Worm (Caenorhabditis elegans) whole organism, L3 larva: Measurements from ENCODE around the gene B0250.18.

Experiments
- R02D3.7 ChIP-seq: fragments of 150-350 bp; optimal IDR thresholded peaks from 2 replicates; lab custom pipeline; 2014; ENCODE audit warnings: missing biosample characterization, missing genetic modification characterization
- aly-2 ChIP-seq: fragments of 150-350 bp; optimal IDR thresholded peaks from 2 replicates; lab custom pipeline; 2014; ENCODE audit warnings: missing biosample characterization, missing genetic modification characterization
- ceh-16 ChIP-seq: sonication (generic microtip); optimal IDR thresholded peaks from 2 replicates; lab custom pipeline; 2017; ENCODE audit warnings: missing biosample characterization, missing genetic modification characterization
- ceh-28 ChIP-seq: fragments of 150-350 bp; optimal IDR thresholded peaks from 2 replicates; lab custom pipeline; 2014; ENCODE audit warnings: missing biosample characterization, missing genetic modification reagents, missing genetic modification characterization
- ceh-82 ChIP-seq: fragments of 150-350 bp; optimal IDR thresholded peaks from 2 replicates; lab custom pipeline; 2014; ENCODE audit warnings: missing biosample characterization, missing genetic modification characterization
- ceh-9 ChIP-seq: sonication (generic microtip); optimal IDR thresholded peaks from 2 replicates; lab custom pipeline; 2018; ENCODE audit warnings: missing biosample characterization, missing genetic modification characterization
- daf-12 ChIP-seq: fragments of 150-350 bp; optimal IDR thresholded peaks from 2 replicates; lab custom pipeline; 2014; ENCODE audit warnings: missing biosample characterization, missing genetic modification reagents, missing genetic modification characterization
- egl-27 ChIP-seq: sonication (generic microtip); optimal IDR thresholded peaks from 4 replicates; lab custom pipeline; 2017; ENCODE audit warnings: missing biosample characterization, missing genetic modification reagents, missing genetic modification characterization
- egl-5 ChIP-seq: fragments of 150-350 bp; optimal IDR thresholded peaks from 2 replicates; lab custom pipeline; 2017; ENCODE audit warnings: missing biosample characterization, missing genetic modification reagents, missing genetic modification characterization, inconsistent platforms
- elt-1 ChIP-seq: fragments of 150-350 bp; optimal IDR thresholded peaks from 2 replicates; lab custom pipeline; 2014; ENCODE audit warnings: missing biosample characterization, missing genetic modification characterization
- elt-3 ChIP-seq, 3 experiments: fragments of 150-350 bp in 1 of 3; sonication (generic microtip) in 2 of 3; optimal IDR thresholded peaks; 2 replicates in 2 of 3; 4 replicates in 1 of 3; lab custom pipeline; 2014 to 2017; ENCODE audit warnings: missing biosample characterization in 3 of 3, missing genetic modification characterization in 3 of 3
- eor-1 ChIP-seq, 2 experiments: fragments of 150-350 bp; optimal IDR thresholded peaks; 2 replicates each; lab custom pipeline; 2014 to 2018; ENCODE audit warnings: missing biosample characterization in 2 of 2, missing genetic modification characterization in 2 of 2
- fkh-10 ChIP-seq: sonication (generic microtip); optimal IDR thresholded peaks from 2 replicates; lab custom pipeline; 2017; ENCODE audit warnings: missing biosample characterization, missing genetic modification reagents, missing genetic modification characterization
- fkh-2 ChIP-seq: fragments of 150-350 bp; optimal IDR thresholded peaks from 2 replicates; lab custom pipeline; 2014; ENCODE audit warnings: missing biosample characterization, missing genetic modification reagents, missing genetic modification characterization
- fos-1 ChIP-seq: fragments of 150-350 bp; optimal IDR thresholded peaks from 2 replicates; lab custom pipeline; 2014; ENCODE audit warnings: missing biosample characterization, missing genetic modification characterization
- hmg-11 ChIP-seq: sonication (generic microtip); optimal IDR thresholded peaks from 2 replicates; lab custom pipeline; 2016; ENCODE audit warnings: missing genetic modification characterization, missing compliant biosample characterization
- jun-1 ChIP-seq: fragments of 150-350 bp; optimal IDR thresholded peaks from 2 replicates; lab custom pipeline; 2014; ENCODE audit warnings: missing biosample characterization, missing genetic modification reagents, missing genetic modification characterization
- lin-15B ChIP-seq: fragments of 150-350 bp; optimal IDR thresholded peaks from 2 replicates; lab custom pipeline; 2014; ENCODE audit warnings: missing biosample characterization, missing genetic modification characterization
- lin-39 ChIP-seq: fragments of 150-350 bp; optimal IDR thresholded peaks from 2 replicates; lab custom pipeline; 2018; ENCODE audit warnings: missing biosample characterization, missing genetic modification reagents, missing genetic modification characterization
- lsy-12 ChIP-seq: sonication (generic microtip); optimal IDR thresholded peaks from 2 replicates; lab custom pipeline; 2016; ENCODE audit warnings: mild to moderate bottlenecking, missing genetic modification characterization, missing compliant biosample characterization
- mdl-1 ChIP-seq: fragments of 150-350 bp; optimal IDR thresholded peaks from 2 replicates; lab custom pipeline; 2014; ENCODE audit warnings: missing biosample characterization, missing genetic modification characterization
- mml-1 ChIP-seq: fragments of 150-350 bp; sonication (generic microtip); optimal IDR thresholded peaks from 3 replicates; lab custom pipeline; 2014; ENCODE audit warnings: missing biosample characterization, missing genetic modification characterization
- nfya-1 ChIP-seq: sonication (generic microtip); optimal IDR thresholded peaks from 2 replicates; lab custom pipeline; 2017; ENCODE audit warnings: missing genetic modification characterization, mild to moderate bottlenecking, missing compliant biosample characterization, antibody characterized with exemption, moderate library complexity; ENCODE audit not compliant: insufficient read depth
- nhr-11 ChIP-seq: fragments of 150-350 bp; optimal IDR thresholded peaks from 2 replicates; lab custom pipeline; 2014; ENCODE audit warnings: missing biosample characterization, missing genetic modification characterization
- nhr-12 ChIP-seq: fragments of 150-350 bp; optimal IDR thresholded peaks from 2 replicates; lab custom pipeline; 2014; ENCODE audit warnings: missing biosample characterization, missing genetic modification characterization
- nhr-23 ChIP-seq: fragments of 150-350 bp; optimal IDR thresholded peaks from 2 replicates; lab custom pipeline; 2014; ENCODE audit warnings: missing biosample characterization, missing genetic modification reagents, missing genetic modification characterization
- nhr-237 ChIP-seq: fragments of 150-350 bp; optimal IDR thresholded peaks from 2 replicates; lab custom pipeline; 2014; ENCODE audit warnings: missing biosample characterization, missing genetic modification characterization
- nhr-25 ChIP-seq: sonication (generic microtip); optimal IDR thresholded peaks from 2 replicates; lab custom pipeline; 2017; ENCODE audit warnings: missing biosample characterization, missing genetic modification characterization
- nhr-28 ChIP-seq: fragments of 150-350 bp; optimal IDR thresholded peaks from 2 replicates; lab custom pipeline; 2014; ENCODE audit warnings: missing biosample characterization, missing genetic modification characterization
- nhr-43 ChIP-seq: sonication (generic microtip); optimal IDR thresholded peaks from 2 replicates; lab custom pipeline; 2016; ENCODE audit warnings: mild to moderate bottlenecking, missing genetic modification characterization, missing compliant biosample characterization; ENCODE audit not compliant: poor library complexity, severe bottlenecking
- nhr-77 ChIP-seq: fragments of 150-350 bp; optimal IDR thresholded peaks from 2 replicates; lab custom pipeline; 2014; ENCODE audit warnings: missing biosample characterization, missing genetic modification characterization
- pqm-1 ChIP-seq: fragments of 150-350 bp; optimal IDR thresholded peaks from 2 replicates; lab custom pipeline; 2017; ENCODE audit warnings: missing biosample characterization, missing genetic modification characterization, inconsistent platforms
- sea-2 ChIP-seq: fragments of 150-350 bp; sonication (generic microtip); optimal IDR thresholded peaks from 4 replicates; lab custom pipeline; 2014; ENCODE audit warnings: missing biosample characterization, missing genetic modification reagents, missing genetic modification characterization
- skn-1 ChIP-seq: fragments of 150-350 bp; optimal IDR thresholded peaks from 2 replicates; lab custom pipeline; 2014; ENCODE audit warnings: missing biosample characterization, missing genetic modification characterization
- snpc-4 ChIP-seq: fragments of 150-350 bp; optimal IDR thresholded peaks from 2 replicates; lab custom pipeline; 2014; ENCODE audit warnings: missing biosample characterization, missing genetic modification characterization
- tbx-2 ChIP-seq: sonication (generic microtip); optimal IDR thresholded peaks from 2 replicates; lab custom pipeline; 2016; ENCODE audit warnings: mild to moderate bottlenecking, missing genetic modification characterization, missing compliant biosample characterization
- unc-39 ChIP-seq: sonication (generic microtip); optimal IDR thresholded peaks from 4 replicates; lab custom pipeline; 2017; ENCODE audit warnings: missing biosample characterization, missing genetic modification characterization
- unc-62 ChIP-seq: fragments of 150-350 bp; sonication (generic microtip); optimal IDR thresholded peaks from 4 replicates; lab custom pipeline; 2014; ENCODE audit warnings: missing biosample characterization, missing genetic modification reagents, missing genetic modification characterization
- ztf-11 ChIP-seq: fragments of 150-350 bp; optimal IDR thresholded peaks from 2 replicates; lab custom pipeline; 2014; ENCODE audit warnings: missing biosample characterization, missing genetic modification characterization

The B0250.18 gene

DNA sequence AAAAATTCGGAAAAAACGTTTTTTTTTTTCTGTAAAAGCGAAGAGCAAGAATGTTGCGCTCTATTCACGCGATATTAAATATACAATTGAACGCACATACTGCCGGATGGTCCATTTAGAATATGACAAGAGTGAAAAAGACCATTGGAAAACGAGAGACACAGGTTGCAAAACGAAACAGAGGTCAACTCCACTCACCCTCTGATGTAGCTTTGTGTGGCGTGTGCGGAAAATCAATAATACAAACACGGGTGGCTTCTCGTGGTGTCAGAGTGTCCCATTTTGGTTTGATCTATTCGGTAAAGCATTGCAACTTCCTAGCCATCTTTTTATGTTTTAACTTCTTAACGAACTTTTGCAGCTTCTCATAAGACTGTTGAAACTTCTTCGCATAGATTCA, 4.1 kb upstream of the B0250.18 start:
- TF ChIP-seq ztf-11 (tag; lab: Kevin White, UChicago) (no peak), snpc-4 (tag; lab: Kevin White, UChicago) (no peak)

DNA sequence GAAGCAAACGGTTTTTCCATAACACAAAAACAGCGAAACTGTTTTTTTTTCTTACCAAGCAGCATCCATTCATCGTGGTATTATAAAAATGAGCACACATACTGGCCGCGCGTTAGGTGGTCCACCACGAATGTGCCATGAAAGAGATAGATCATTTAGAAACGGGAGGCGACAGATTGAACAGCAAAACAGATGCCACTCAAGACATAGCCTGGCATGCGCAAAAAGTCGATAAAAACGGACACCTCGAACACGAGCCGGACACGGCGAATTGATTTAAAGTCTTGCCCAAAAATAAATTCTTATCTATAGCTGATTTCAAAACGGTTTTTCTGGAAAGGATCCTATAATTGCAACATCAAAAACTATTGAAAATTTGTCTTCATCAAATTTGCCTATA, 3.6 kb downstream of the B0250.18 start:
- TF ChIP-seq lin-39 (tag; lab: Kevin White, UChicago) (peak; percentile 14), egl-5 (tag; lab: Kevin White, UChicago) (no peak), hmg-11 (tag; lab: Kevin White, UChicago) (peak; percentile 39)

DNA sequence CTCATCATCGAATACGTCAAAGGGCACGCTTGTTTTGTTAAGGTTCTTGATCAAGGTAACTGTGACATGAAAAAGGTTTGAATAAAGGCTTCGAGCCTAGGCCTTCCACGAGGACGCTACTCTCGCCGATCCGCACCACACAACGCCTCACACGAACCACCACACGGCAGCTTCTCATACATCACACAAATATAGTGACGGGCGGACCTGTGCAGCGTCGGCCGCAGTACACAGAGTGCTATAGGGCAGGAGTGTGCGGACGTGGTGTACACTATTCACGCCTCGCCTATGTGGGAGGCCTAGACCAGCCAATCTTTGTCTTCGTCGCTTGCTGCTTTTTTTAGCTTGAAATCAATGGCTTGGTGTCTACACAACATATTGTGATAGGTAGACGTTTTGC, 5.1 kb downstream of the B0250.18 start:
- TF ChIP-seq fos-1 (tag; lab: Kevin White, UChicago) (no peak), egl-5 (tag; lab: Kevin White, UChicago) (no peak), mdl-1 (no peak), fkh-2 (no peak), aly-2 (tag; lab: Kevin White, UChicago) (no peak), elt-1 (tag; lab: Kevin White, UChicago) (no peak), daf-12 (tag; lab: Kevin White, UChicago) (no peak), fkh-10 (no peak), snpc-4 (tag; lab: Kevin White, UChicago) (peak; percentile 96), pqm-1 (tag; lab: Kevin White, UChicago) (no peak), egl-27 (tag; lab: Kevin White, UChicago) (no peak), nhr-77 (tag; lab: Kevin White, UChicago) (no peak), skn-1 (no peak), nfya-1 (tag; lab: Kevin White, UChicago) (peak; percentile 35), elt-3 (tag; optimal IDR thresholded peaks at IDR 0.05; lab: Kevin White, UChicago) (no peak), mml-1 (tag; lab: Kevin White, UChicago) (no peak), nhr-28 (no peak), nhr-23 (no peak), lin-39 (tag; lab: Kevin White, UChicago) (peak; percentile 3), ceh-28 (no peak), nhr-237 (tag; lab: Kevin White, UChicago) (no peak), sea-2 (GFP tag; lab: Kevin White, UChicago) (no peak), lsy-12 (tag; lab: Kevin White, UChicago) (no peak), ztf-11 (tag; lab: Kevin White, UChicago) (no peak), nhr-25 (tag; lab: Kevin White, UChicago) (no peak), unc-62 (GFP tag; lab: Kevin White, UChicago) (no peak), ceh-9 (no peak)
- TF ChIP-seq, all 47 proteins: peak for 3

DNA sequence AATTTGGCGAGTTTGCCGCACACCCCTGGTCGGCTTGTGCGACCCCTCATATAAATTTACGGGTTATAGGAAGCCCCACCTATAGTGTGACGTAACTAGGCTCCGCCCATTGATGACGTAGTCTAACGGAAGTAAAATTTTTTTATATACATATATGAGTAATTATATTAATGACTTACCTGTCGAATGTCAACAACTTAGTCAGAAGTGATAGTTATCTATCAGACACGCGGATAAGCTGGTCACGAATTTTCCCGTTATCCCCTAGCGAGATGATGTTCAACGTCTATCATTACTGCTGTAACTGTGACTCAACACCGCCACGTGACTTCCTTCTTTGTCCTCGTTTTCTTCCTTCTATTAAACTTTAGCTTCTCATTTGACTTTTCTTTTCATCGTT, 6.9 kb downstream of the B0250.18 start, which contains the start of gene srd-70:
srd-70 (plus strand) TSS at position 301 of the 400 bp plus-strand sequence.
- TF ChIP-seq nhr-12 (tag; lab: Kevin White, UChicago) (no peak), elt-3 (tag; optimal IDR thresholded peaks at IDR 0.05; lab: Kevin White, UChicago) (no peak), nhr-77 (tag; lab: Kevin White, UChicago) (no peak), ceh-16 (tag; lab: Kevin White, UChicago) (no peak), skn-1 (no peak), lin-15B (tag; lab: Kevin White, UChicago) (no peak), nhr-11 (tag; lab: Kevin White, UChicago) (no peak), lin-39 (tag; lab: Kevin White, UChicago) (no peak), nhr-25 (tag; lab: Kevin White, UChicago) (no peak), pqm-1 (tag; lab: Kevin White, UChicago) (no peak), lsy-12 (tag; lab: Kevin White, UChicago) (no peak), nhr-23 (no peak)

DNA sequence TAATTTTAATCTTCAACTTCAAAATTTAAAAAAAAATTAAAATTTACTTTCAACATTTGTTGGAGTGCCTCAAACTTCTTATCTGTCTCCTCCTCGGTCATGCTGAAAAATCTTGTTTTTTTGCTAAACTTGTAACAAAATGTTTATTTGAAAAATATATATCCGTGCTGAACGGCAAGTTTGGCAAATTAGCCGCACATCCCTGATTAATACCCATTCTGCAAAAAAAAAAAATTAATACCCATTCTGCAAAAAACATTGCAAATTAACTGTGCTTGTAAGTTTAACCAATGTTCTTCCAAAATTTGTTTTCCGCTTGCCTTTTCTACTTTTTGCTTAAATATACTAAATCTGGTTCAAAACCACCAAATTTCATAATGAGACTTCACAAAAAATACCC, 7.6 kb downstream of the B0250.18 start, which contains the start of gene F48F5.6:
F48F5.6 (minus strand) TSS at position 101 of the 400 bp plus-strand sequence.
- TF ChIP-seq pqm-1 (tag; lab: Kevin White, UChicago): no peak
- no peak for TF ChIP-seq tbx-2 (tag; lab: Kevin White, UChicago)
- no peak for TF ChIP-seq daf-12 (tag; lab: Kevin White, UChicago)
- TF ChIP-seq lin-39 (tag; lab: Kevin White, UChicago): no peak
- TF ChIP-seq skn-1: no peak
- no peak for TF ChIP-seq nhr-77 (tag; lab: Kevin White, UChicago)
- no peak for TF ChIP-seq elt-1 (tag; lab: Kevin White, UChicago)
- no peak for TF ChIP-seq mdl-1
- TF ChIP-seq nhr-237 (tag; lab: Kevin White, UChicago): no peak
- no peak for TF ChIP-seq unc-62 (GFP tag; lab: Kevin White, UChicago)
- no peak for TF ChIP-seq snpc-4 (tag; lab: Kevin White, UChicago)
- no peak for TF ChIP-seq ceh-82 (tag; lab: Kevin White, UChicago)
- TF ChIP-seq eor-1 (tag; optimal IDR thresholded peaks at IDR 0.05; lab: Kevin White, UChicago): no peak
- no peak for TF ChIP-seq unc-39
- TF ChIP-seq jun-1: no peak
- no peak for TF ChIP-seq ceh-16 (tag; lab: Kevin White, UChicago)
- TF ChIP-seq nhr-43: no peak
- TF ChIP-seq R02D3.7: no peak
- TF ChIP-seq ztf-11 (tag; lab: Kevin White, UChicago): no peak
